Worm (Caenorhabditis elegans) whole organism, mixed stage, embryonic: ENCODE results near the gene F41C3.7.

Experiments used
- M03D4.4 ChIP-seq: sonication (generic microtip); optimal IDR thresholded peaks from 2 replicates; lab custom pipeline; 2017; ENCODE audit warnings: mild to moderate bottlenecking, missing genetic modification characterization, missing compliant biosample characterization
- bed-3 ChIP-seq: fragments of 200-800 bp; sonication (Bioruptor generic); optimal IDR thresholded peaks from 3 replicates; lab custom pipeline; 2018; ENCODE audit warnings: mild to moderate bottlenecking, missing genetic modification characterization, moderate library complexity, missing compliant biosample characterization
- ceh-39 ChIP-seq: fragments of 150-350 bp; optimal IDR thresholded peaks from 2 replicates; lab custom pipeline; 2014; ENCODE audit warnings: missing biosample characterization, missing genetic modification characterization
- ceh-83 ChIP-seq: fragments of 200-800 bp; sonication (Bioruptor generic); optimal IDR thresholded peaks from 2 replicates; lab custom pipeline; 2018; ENCODE audit warnings: mild to moderate bottlenecking, missing genetic modification characterization, missing compliant biosample characterization
- ces-1 ChIP-seq: fragments of 150-350 bp; optimal IDR thresholded peaks from 2 replicates; lab custom pipeline; 2014; ENCODE audit warnings: missing biosample characterization, missing genetic modification reagents, missing genetic modification characterization
- cnd-1 ChIP-seq: fragments of 200-800 bp; sonication (Bioruptor generic); optimal IDR thresholded peaks from 2 replicates; lab custom pipeline; 2018; ENCODE audit warnings: mild to moderate bottlenecking, missing genetic modification characterization, missing compliant biosample characterization
- drap-1 ChIP-seq: fragments of 200-800 bp; sonication (Bioruptor generic); optimal IDR thresholded peaks from 3 replicates; lab custom pipeline; 2018; ENCODE audit warnings: mild to moderate bottlenecking, missing genetic modification characterization, missing compliant biosample characterization
- elt-1 ChIP-seq: sonication (generic microtip); optimal IDR thresholded peaks from 2 replicates; lab custom pipeline; 2017; ENCODE audit warnings: missing genetic modification characterization, mild to moderate bottlenecking, missing compliant biosample characterization, antibody characterized with exemption, moderate library complexity, borderline replicate concordance; ENCODE audit not compliant: insufficient read depth
- elt-3 ChIP-seq: fragments of 150-350 bp; optimal IDR thresholded peaks from 2 replicates; lab custom pipeline; 2014; ENCODE audit warnings: missing biosample characterization, missing genetic modification characterization
- flh-1 ChIP-seq: fragments of 200-800 bp; sonication (Bioruptor generic); optimal IDR thresholded peaks from 2 replicates; lab custom pipeline; 2018; ENCODE audit warnings: mild to moderate bottlenecking, missing genetic modification characterization, moderate library complexity, missing compliant biosample characterization
- hlh-1 ChIP-seq: fragments of 150-350 bp; optimal IDR thresholded peaks from 2 replicates; lab custom pipeline; 2014; ENCODE audit warnings: missing biosample characterization, missing genetic modification reagents, missing genetic modification characterization
- lin-13 ChIP-seq: fragments of 150-350 bp; optimal IDR thresholded peaks from 2 replicates; lab custom pipeline; 2014; ENCODE audit warnings: missing biosample characterization, missing genetic modification characterization
- lin-32 ChIP-seq: fragments of 200-800 bp; sonication (Bioruptor generic); optimal IDR thresholded peaks from 2 replicates; lab custom pipeline; 2018; ENCODE audit warnings: mild to moderate bottlenecking, missing genetic modification characterization, missing compliant biosample characterization
- lsy-2 ChIP-seq: fragments of 150-350 bp; optimal IDR thresholded peaks from 2 replicates; lab custom pipeline; 2014; ENCODE audit warnings: missing biosample characterization, missing genetic modification characterization
- mab-5 ChIP-seq: fragments of 150-350 bp; optimal IDR thresholded peaks from 2 replicates; lab custom pipeline; 2014; ENCODE audit warnings: missing biosample characterization, missing genetic modification characterization
- mep-1 ChIP-seq: fragments of 150-350 bp; optimal IDR thresholded peaks from 2 replicates; lab custom pipeline; 2017; ENCODE audit warnings: missing biosample characterization, missing genetic modification reagents, missing genetic modification characterization, inconsistent platforms
- mls-2 ChIP-seq: sonication (generic microtip); optimal IDR thresholded peaks from 2 replicates; lab custom pipeline; 2016; ENCODE audit warnings: mild to moderate bottlenecking, missing genetic modification characterization, moderate library complexity, missing compliant biosample characterization
- nhr-12 ChIP-seq: fragments of 150-350 bp; optimal IDR thresholded peaks from 2 replicates; lab custom pipeline; 2014; ENCODE audit warnings: missing biosample characterization, missing genetic modification characterization
- nhr-2 ChIP-seq: fragments of 150-350 bp; optimal IDR thresholded peaks from 2 replicates; lab custom pipeline; 2014; ENCODE audit warnings: missing biosample characterization, missing genetic modification characterization
- nhr-237 ChIP-seq: fragments of 150-350 bp; optimal IDR thresholded peaks from 2 replicates; lab custom pipeline; 2014; ENCODE audit warnings: missing biosample characterization, missing genetic modification characterization
- nhr-28 ChIP-seq: fragments of 150-350 bp; optimal IDR thresholded peaks from 2 replicates; lab custom pipeline; 2014; ENCODE audit warnings: missing biosample characterization, missing genetic modification characterization
- pha-4 ChIP-seq: fragments of 150-350 bp; optimal IDR thresholded peaks from 2 replicates; lab custom pipeline; 2018; ENCODE audit warnings: missing biosample characterization, missing genetic modification reagents, missing genetic modification characterization
- sem-2 ChIP-seq: fragments of 200-800 bp; sonication (Bioruptor generic); optimal IDR thresholded peaks from 2 replicates; lab custom pipeline; 2018; ENCODE audit warnings: mild to moderate bottlenecking, missing genetic modification characterization, missing compliant biosample characterization
- snpc-4 ChIP-seq: fragments of 150-350 bp; optimal IDR thresholded peaks from 2 replicates; lab custom pipeline; 2014; ENCODE audit warnings: missing biosample characterization, missing genetic modification characterization
- sptf-1 ChIP-seq: sonication (generic microtip); optimal IDR thresholded peaks from 2 replicates; lab custom pipeline; 2017; ENCODE audit warnings: mild to moderate bottlenecking, missing genetic modification characterization, moderate library complexity, missing compliant biosample characterization
- tbx-8 ChIP-seq: fragments of 200-800 bp; sonication (Bioruptor generic); optimal IDR thresholded peaks from 2 replicates; lab custom pipeline; 2018; ENCODE audit warnings: mild to moderate bottlenecking, missing genetic modification characterization, moderate library complexity, missing compliant biosample characterization
- unc-62 ChIP-seq: fragments of 150-350 bp; optimal IDR thresholded peaks from 2 replicates; lab custom pipeline; 2014; ENCODE audit warnings: missing biosample characterization, missing genetic modification reagents, missing genetic modification characterization
- zip-8 ChIP-seq: fragments of 150-350 bp; optimal IDR thresholded peaks from 2 replicates; lab custom pipeline; 2014; ENCODE audit warnings: missing biosample characterization, missing genetic modification characterization
- ztf-11 ChIP-seq: fragments of 150-350 bp; optimal IDR thresholded peaks from 2 replicates; lab custom pipeline; 2014; ENCODE audit warnings: missing biosample characterization, missing genetic modification characterization

Gene F41C3.7

DNA sequence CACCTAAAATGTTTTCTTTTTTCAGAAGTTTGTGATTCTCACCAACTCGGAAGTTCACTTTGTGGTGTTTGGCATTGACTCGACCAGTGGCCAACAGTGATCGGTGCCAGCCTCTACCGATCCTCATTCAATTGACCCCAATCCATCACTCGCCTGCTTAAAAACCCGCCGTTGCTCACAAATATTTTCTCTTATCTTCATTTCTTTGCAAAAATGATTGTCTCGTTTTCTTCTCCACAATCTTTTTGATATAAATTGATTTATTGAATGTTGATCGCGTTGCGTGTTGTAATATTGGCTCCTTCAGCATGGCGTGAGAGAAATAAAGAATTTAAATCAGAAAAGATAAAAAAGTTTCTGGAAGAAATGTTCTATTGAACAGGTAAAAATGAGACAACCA lies 6.8 kb downstream of the F41C3.7 start:
- TF ChIP-seq unc-62 (GFP tag; lab: Kevin White, UChicago) (peak; percentile 2), zip-8 (no peak), mab-5 (tag; lab: Kevin White, UChicago) (peak; percentile 12)

DNA sequence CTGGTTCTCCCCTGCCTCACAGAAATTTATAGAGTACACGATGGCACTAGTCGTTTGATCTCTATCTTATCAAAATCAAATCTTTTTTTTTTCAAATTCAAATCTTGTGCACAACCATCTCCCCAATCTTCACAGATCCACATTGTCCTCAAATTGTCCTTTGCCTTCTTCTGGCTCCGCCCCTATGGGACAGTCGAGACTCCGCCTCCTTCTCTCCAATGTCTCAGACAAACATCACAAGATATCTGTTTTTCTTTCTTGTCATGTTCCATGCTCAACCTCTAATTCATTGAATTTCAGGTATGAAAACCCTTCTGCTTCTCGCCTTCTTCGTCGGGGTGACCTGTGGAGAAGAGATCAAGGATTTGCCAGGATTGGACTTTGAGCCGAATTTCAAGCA lies 7.5 kb downstream of the F41C3.7 start, which contains the start of gene ctsa-1.1:
Gene ctsa-1.1, plus strand, starts transcription at position 301 of the 400 bp plus-strand sequence.
- TF ChIP-seq zip-8: no peak
- no peak for TF ChIP-seq M03D4.4 (tag; lab: Kevin White, UChicago)
- no peak for TF ChIP-seq ceh-39 (tag; lab: Kevin White, UChicago)
- TF ChIP-seq sptf-1: no peak
- TF ChIP-seq mab-5 (tag; lab: Kevin White, UChicago): no peak
- TF ChIP-seq sem-2 (GFP tag; lab: Kevin White, UChicago): no peak
- TF ChIP-seq hlh-1 (tag; lab: Kevin White, UChicago): no peak
- TF ChIP-seq nhr-2 (tag; lab: Kevin White, UChicago): no peak
- TF ChIP-seq ztf-11 (tag; lab: Kevin White, UChicago): no peak
- TF ChIP-seq ceh-83 (GFP tag; lab: Kevin White, UChicago): no peak
- TF ChIP-seq tbx-8 (GFP tag; lab: Kevin White, UChicago): no peak
- no peak for TF ChIP-seq lin-13 (tag; lab: Kevin White, UChicago)
- TF ChIP-seq drap-1: no peak
- no peak for TF ChIP-seq nhr-28 (tag; lab: Kevin White, UChicago)
- no peak for TF ChIP-seq snpc-4 (tag; lab: Kevin White, UChicago)

DNA sequence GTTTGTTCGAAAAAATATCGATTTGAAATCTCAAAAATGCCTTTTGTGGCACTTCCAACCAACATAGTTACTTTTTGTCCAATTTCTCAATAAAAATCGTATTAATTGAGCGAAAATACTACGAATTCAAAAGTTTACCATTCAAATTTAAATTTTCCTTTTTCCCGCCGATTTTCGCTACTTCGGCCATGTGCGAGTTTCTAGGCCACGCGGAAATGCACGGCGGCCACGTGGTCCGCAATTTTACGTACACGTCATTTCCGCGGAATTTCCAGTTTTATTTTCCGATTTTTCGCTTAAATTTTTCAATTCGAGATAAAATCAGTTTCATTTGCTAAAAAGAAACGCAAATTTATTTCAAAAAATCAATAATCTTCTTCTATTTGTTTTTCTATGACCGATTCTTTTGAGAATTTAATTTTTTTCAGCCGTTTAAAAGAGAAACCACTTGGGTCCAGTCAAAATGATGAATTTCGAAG lies 10.2 kb downstream of the F41C3.7 start, which contains the start of gene eas-1:
Gene eas-1, plus strand, starts transcription at position 429 of the 479 bp plus-strand sequence.
- TF ChIP-seq lsy-2 (tag; lab: Kevin White, UChicago) (peak; percentile 64), lin-13 (tag; lab: Kevin White, UChicago) (peak; percentile 38), nhr-237 (peak; percentile 45), ztf-11 (tag; lab: Kevin White, UChicago) (no peak), flh-1 (GFP tag; lab: Kevin White, UChicago) (no peak), pha-4 (tag; lab: Kevin White, UChicago) (peak; percentile 46), ces-1 (peak; percentile 12), mab-5 (tag; lab: Kevin White, UChicago) (no peak), lin-32 (GFP tag; lab: Kevin White, UChicago) (peak; percentile 25), mep-1 (tag; lab: Kevin White, UChicago) (peak; percentile 68), sptf-1 (peak; percentile 43), elt-3 (tag; lab: Kevin White, UChicago) (no peak), mls-2 (tag; lab: Kevin White, UChicago) (peak; percentile 31), drap-1 (peak; percentile 18)

DNA sequence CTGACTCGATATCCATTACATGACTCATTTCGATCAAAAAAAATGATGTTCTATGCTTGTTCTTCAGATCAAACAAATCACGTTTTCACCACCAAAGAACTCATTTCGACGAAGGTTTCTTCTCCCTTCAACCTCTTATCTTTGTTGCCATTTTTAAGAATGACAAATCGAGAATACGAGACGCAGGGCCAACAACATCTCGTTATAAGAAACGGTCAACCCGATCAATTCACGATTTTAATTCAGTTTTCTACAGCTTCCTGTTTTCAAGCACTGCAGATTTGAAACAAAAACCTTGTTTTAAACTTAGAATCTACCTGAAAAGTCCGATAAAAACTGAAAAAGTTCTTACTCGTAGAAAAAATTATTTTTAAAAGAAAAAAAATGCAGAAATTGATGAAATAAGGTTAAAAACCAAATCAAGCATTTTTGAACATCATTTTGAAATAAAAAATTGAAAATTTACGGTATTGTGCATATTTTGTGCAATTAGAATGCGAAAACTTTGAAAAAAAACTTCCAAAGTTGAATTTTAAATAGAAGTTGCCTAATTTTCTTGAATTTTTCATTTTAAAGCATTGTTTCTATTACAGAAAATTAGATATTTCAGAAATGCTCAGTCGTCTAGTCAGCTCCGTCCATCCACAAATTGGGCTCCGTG lies 11.8 kb downstream of the F41C3.7 start, which contains the start of gene acs-11:
Gene acs-11, plus strand, starts transcription at position 611 of the 661 bp plus-strand sequence.
- TF ChIP-seq cnd-1 (tag; lab: Kevin White, UChicago) (no peak), ceh-39 (tag; lab: Kevin White, UChicago) (no peak), nhr-12 (tag; lab: Kevin White, UChicago) (no peak), hlh-1 (tag; lab: Kevin White, UChicago) (no peak), flh-1 (GFP tag; lab: Kevin White, UChicago) (no peak), elt-3 (tag; lab: Kevin White, UChicago) (no peak), M03D4.4 (tag; lab: Kevin White, UChicago) (no peak)

DNA sequence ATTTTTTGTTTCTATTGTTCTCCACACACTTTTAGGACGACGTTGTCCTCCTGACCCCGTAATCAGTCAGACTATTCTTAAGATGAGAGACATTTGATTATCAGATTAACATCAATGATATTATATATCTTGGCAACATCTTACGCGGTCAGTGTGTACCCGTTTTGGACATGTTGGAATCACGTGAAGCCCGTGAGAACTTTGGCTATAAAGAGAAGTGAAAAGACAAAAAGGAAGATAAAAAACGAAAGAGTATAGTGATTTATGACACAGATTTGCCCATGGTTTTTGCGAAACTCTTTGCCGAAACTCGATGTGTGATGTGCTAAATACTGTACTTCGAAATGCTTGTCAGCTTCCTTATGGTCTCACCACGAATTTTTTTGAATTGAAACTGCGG lies 15.4 kb downstream of the F41C3.7 start:
- TF ChIP-seq elt-3 (tag; lab: Kevin White, UChicago): peak; percentile 25
- no peak for TF ChIP-seq bed-3 (GFP tag; lab: Kevin White, UChicago)
- peak; percentile 29 for TF ChIP-seq elt-1 (tag; lab: Kevin White, UChicago)
